Worm (Caenorhabditis elegans) whole organism, L3 larva: Measurements from ENCODE around the gene cpt-1.
A peak's percentile ranks its signal among the peaks of the same experiment; 100 is the strongest.

Experiments
- R02D3.7 ChIP-seq: fragments of 150-350 bp; optimal IDR thresholded peaks from 2 replicates; lab custom pipeline; 2014; ENCODE audit warnings: missing biosample characterization, missing genetic modification characterization
- ZK546.5 ChIP-seq: sonication (generic microtip); optimal IDR thresholded peaks from 2 replicates; lab custom pipeline; 2017; ENCODE audit warnings: missing biosample characterization, missing genetic modification characterization
- aly-2 ChIP-seq: fragments of 150-350 bp; optimal IDR thresholded peaks from 2 replicates; lab custom pipeline; 2014; ENCODE audit warnings: missing biosample characterization, missing genetic modification characterization
- ama-1 ChIP-seq: fragments of 150-350 bp; optimal IDR thresholded peaks from 2 replicates; lab custom pipeline; 2018
- ceh-28 ChIP-seq: fragments of 150-350 bp; optimal IDR thresholded peaks from 2 replicates; lab custom pipeline; 2014; ENCODE audit warnings: missing biosample characterization, missing genetic modification reagents, missing genetic modification characterization
- ceh-82 ChIP-seq: fragments of 150-350 bp; optimal IDR thresholded peaks from 2 replicates; lab custom pipeline; 2014; ENCODE audit warnings: missing biosample characterization, missing genetic modification characterization
- daf-12 ChIP-seq: fragments of 150-350 bp; optimal IDR thresholded peaks from 2 replicates; lab custom pipeline; 2014; ENCODE audit warnings: missing biosample characterization, missing genetic modification reagents, missing genetic modification characterization
- egl-27 ChIP-seq: sonication (generic microtip); optimal IDR thresholded peaks from 4 replicates; lab custom pipeline; 2017; ENCODE audit warnings: missing biosample characterization, missing genetic modification reagents, missing genetic modification characterization
- egl-5 ChIP-seq: fragments of 150-350 bp; optimal IDR thresholded peaks from 2 replicates; lab custom pipeline; 2017; ENCODE audit warnings: missing biosample characterization, missing genetic modification reagents, missing genetic modification characterization, inconsistent platforms
- elt-3 ChIP-seq, 3 experiments: fragments of 150-350 bp in 1 of 3; sonication (generic microtip) in 2 of 3; optimal IDR thresholded peaks; 2 replicates in 2 of 3; 4 replicates in 1 of 3; lab custom pipeline; 2014 to 2017; ENCODE audit warnings: missing biosample characterization in 3 of 3, missing genetic modification characterization in 3 of 3
- eor-1 ChIP-seq, 2 experiments: fragments of 150-350 bp; optimal IDR thresholded peaks; 2 replicates each; lab custom pipeline; 2014 to 2018; ENCODE audit warnings: missing biosample characterization in 2 of 2, missing genetic modification characterization in 2 of 2
- fkh-10 ChIP-seq: sonication (generic microtip); optimal IDR thresholded peaks from 2 replicates; lab custom pipeline; 2017; ENCODE audit warnings: missing biosample characterization, missing genetic modification reagents, missing genetic modification characterization
- fkh-2 ChIP-seq: fragments of 150-350 bp; optimal IDR thresholded peaks from 2 replicates; lab custom pipeline; 2014; ENCODE audit warnings: missing biosample characterization, missing genetic modification reagents, missing genetic modification characterization
- fos-1 ChIP-seq: fragments of 150-350 bp; optimal IDR thresholded peaks from 2 replicates; lab custom pipeline; 2014; ENCODE audit warnings: missing biosample characterization, missing genetic modification characterization
- hmg-11 ChIP-seq: sonication (generic microtip); optimal IDR thresholded peaks from 2 replicates; lab custom pipeline; 2016; ENCODE audit warnings: missing genetic modification characterization, missing compliant biosample characterization
- jun-1 ChIP-seq: fragments of 150-350 bp; optimal IDR thresholded peaks from 2 replicates; lab custom pipeline; 2014; ENCODE audit warnings: missing biosample characterization, missing genetic modification reagents, missing genetic modification characterization
- lin-15B ChIP-seq: fragments of 150-350 bp; optimal IDR thresholded peaks from 2 replicates; lab custom pipeline; 2014; ENCODE audit warnings: missing biosample characterization, missing genetic modification characterization
- lin-39 ChIP-seq: fragments of 150-350 bp; optimal IDR thresholded peaks from 2 replicates; lab custom pipeline; 2018; ENCODE audit warnings: missing biosample characterization, missing genetic modification reagents, missing genetic modification characterization
- mml-1 ChIP-seq: fragments of 150-350 bp; sonication (generic microtip); optimal IDR thresholded peaks from 3 replicates; lab custom pipeline; 2014; ENCODE audit warnings: missing biosample characterization, missing genetic modification characterization
- nhr-11 ChIP-seq: fragments of 150-350 bp; optimal IDR thresholded peaks from 2 replicates; lab custom pipeline; 2014; ENCODE audit warnings: missing biosample characterization, missing genetic modification characterization
- nhr-12 ChIP-seq: fragments of 150-350 bp; optimal IDR thresholded peaks from 2 replicates; lab custom pipeline; 2014; ENCODE audit warnings: missing biosample characterization, missing genetic modification characterization
- nhr-23 ChIP-seq: fragments of 150-350 bp; optimal IDR thresholded peaks from 2 replicates; lab custom pipeline; 2014; ENCODE audit warnings: missing biosample characterization, missing genetic modification reagents, missing genetic modification characterization
- nhr-25 ChIP-seq: sonication (generic microtip); optimal IDR thresholded peaks from 2 replicates; lab custom pipeline; 2017; ENCODE audit warnings: missing biosample characterization, missing genetic modification characterization
- nhr-28 ChIP-seq: fragments of 150-350 bp; optimal IDR thresholded peaks from 2 replicates; lab custom pipeline; 2014; ENCODE audit warnings: missing biosample characterization, missing genetic modification characterization
- nhr-43 ChIP-seq: sonication (generic microtip); optimal IDR thresholded peaks from 2 replicates; lab custom pipeline; 2016; ENCODE audit warnings: mild to moderate bottlenecking, missing genetic modification characterization, missing compliant biosample characterization; ENCODE audit not compliant: poor library complexity, severe bottlenecking
- nhr-67 ChIP-seq: fragments of 150-350 bp; optimal IDR thresholded peaks from 2 replicates; lab custom pipeline; 2014; ENCODE audit warnings: missing biosample characterization, missing genetic modification characterization
- nhr-77 ChIP-seq: fragments of 150-350 bp; optimal IDR thresholded peaks from 2 replicates; lab custom pipeline; 2014; ENCODE audit warnings: missing biosample characterization, missing genetic modification characterization
- sea-2 ChIP-seq: fragments of 150-350 bp; sonication (generic microtip); optimal IDR thresholded peaks from 4 replicates; lab custom pipeline; 2014; ENCODE audit warnings: missing biosample characterization, missing genetic modification reagents, missing genetic modification characterization
- skn-1 ChIP-seq: fragments of 150-350 bp; optimal IDR thresholded peaks from 2 replicates; lab custom pipeline; 2014; ENCODE audit warnings: missing biosample characterization, missing genetic modification characterization
- tbx-2 ChIP-seq: sonication (generic microtip); optimal IDR thresholded peaks from 2 replicates; lab custom pipeline; 2016; ENCODE audit warnings: mild to moderate bottlenecking, missing genetic modification characterization, missing compliant biosample characterization
- unc-39 ChIP-seq: sonication (generic microtip); optimal IDR thresholded peaks from 4 replicates; lab custom pipeline; 2017; ENCODE audit warnings: missing biosample characterization, missing genetic modification characterization
- unc-62 ChIP-seq: fragments of 150-350 bp; sonication (generic microtip); optimal IDR thresholded peaks from 4 replicates; lab custom pipeline; 2014; ENCODE audit warnings: missing biosample characterization, missing genetic modification reagents, missing genetic modification characterization
- zag-1 ChIP-seq: fragments of 150-350 bp; optimal IDR thresholded peaks from 2 replicates; lab custom pipeline; 2014; ENCODE audit warnings: missing biosample characterization, missing genetic modification characterization
- ztf-11 ChIP-seq: fragments of 150-350 bp; optimal IDR thresholded peaks from 2 replicates; lab custom pipeline; 2014; ENCODE audit warnings: missing biosample characterization, missing genetic modification characterization
- ztf-4 ChIP-seq: fragments of 150-350 bp; optimal IDR thresholded peaks from 2 replicates; lab custom pipeline; 2014; ENCODE audit warnings: missing biosample characterization, missing genetic modification characterization

The cpt-1 gene

ce11 chrII:12767258-12767824, 28.9 kb downstream of the cpt-1 start:
- TF ChIP-seq sea-2 (GFP tag; lab: Kevin White, UChicago): no peak
- no peak for TF ChIP-seq fkh-10 (GFP tag; lab: Kevin White, UChicago)
- no peak for TF ChIP-seq ztf-11
- TF ChIP-seq nhr-11 (tag; lab: Kevin White, UChicago): no peak
- TF ChIP-seq mml-1 (tag; lab: Kevin White, UChicago): no peak
- no peak for TF ChIP-seq unc-62 (GFP tag; lab: Kevin White, UChicago)
- TF ChIP-seq ama-1 (lab: Kevin White, UChicago): no peak
- TF ChIP-seq egl-5 (tag; lab: Kevin White, UChicago): no peak
- no peak for TF ChIP-seq aly-2 (tag; lab: Kevin White, UChicago)
- no peak for TF ChIP-seq jun-1
- TF ChIP-seq lin-39 (tag; lab: Kevin White, UChicago): no peak
- no peak for TF ChIP-seq elt-3 (tag; optimal IDR thresholded peaks at IDR 0.05; lab: Kevin White, UChicago)
- TF ChIP-seq R02D3.7 (tag; lab: Kevin White, UChicago): no peak
- TF ChIP-seq eor-1 (tag; optimal IDR thresholded peaks at IDR 0.05; lab: Kevin White, UChicago): no peak
- TF ChIP-seq egl-27: no peak
- no peak for TF ChIP-seq nhr-77 (tag; lab: Kevin White, UChicago)
- no peak for TF ChIP-seq nhr-12 (tag; lab: Kevin White, UChicago)
- no peak for TF ChIP-seq zag-1 (tag; lab: Kevin White, UChicago)
- no peak for TF ChIP-seq tbx-2 (tag; lab: Kevin White, UChicago)

ce11 chrII:12766443-12767188, 29.6 kb downstream of the cpt-1 start:
- no peak for TF ChIP-seq ZK546.5 (tag; lab: Kevin White, UChicago)
- TF ChIP-seq ztf-4 (tag; lab: Kevin White, UChicago): no peak
- TF ChIP-seq ceh-28 (tag; lab: Kevin White, UChicago): peak; percentile 81
- no peak for TF ChIP-seq fkh-10 (GFP tag; lab: Kevin White, UChicago)
- no peak for TF ChIP-seq lin-15B (tag; lab: Kevin White, UChicago)

- TF ChIP-seq lin-15B (tag; lab: Kevin White, UChicago): no peak
- TF ChIP-seq skn-1 (tag; lab: Kevin White, UChicago): no peak
- no peak for TF ChIP-seq sea-2 (GFP tag; lab: Kevin White, UChicago)
- TF ChIP-seq egl-27: no peak
- TF ChIP-seq nhr-28 (tag; lab: Kevin White, UChicago): no peak
- no peak for TF ChIP-seq daf-12 (tag; lab: Kevin White, UChicago)
- no peak for TF ChIP-seq aly-2 (tag; lab: Kevin White, UChicago)
- no peak for TF ChIP-seq fos-1 (tag; lab: Kevin White, UChicago)
- no peak for TF ChIP-seq unc-39 (tag; lab: Kevin White, UChicago)
- TF ChIP-seq ceh-82 (tag; lab: Kevin White, UChicago): no peak
- TF ChIP-seq egl-5 (tag; lab: Kevin White, UChicago): no peak
- TF ChIP-seq nhr-23 (tag; lab: Kevin White, UChicago): no peak
- no peak for TF ChIP-seq hmg-11
These were observed 31.8 kb downstream of the cpt-1 start for ce11 chrII:12764476-12764875.

ce11 chrII:12760497-12760896, 35.8 kb downstream of the cpt-1 start, which contains the start of gene cnp-2:
Gene cnp-2, plus strand, starts transcription at chrII:12760797.
- no peak for TF ChIP-seq nhr-43 (tag; lab: Kevin White, UChicago)
- no peak for TF ChIP-seq fkh-2 (tag; lab: Kevin White, UChicago)
- TF ChIP-seq nhr-25: no peak
- no peak for TF ChIP-seq mml-1 (tag; lab: Kevin White, UChicago)
- no peak for TF ChIP-seq nhr-77 (tag; lab: Kevin White, UChicago)
- no peak for TF ChIP-seq unc-62 (GFP tag; lab: Kevin White, UChicago)
- no peak for TF ChIP-seq lin-39 (tag; lab: Kevin White, UChicago)
- no peak for TF ChIP-seq ama-1 (lab: Kevin White, UChicago)
- no peak for TF ChIP-seq nhr-67 (tag; lab: Kevin White, UChicago)
